Fruit fly (Drosophila melanogaster) whole organism, embryonic: Measurements from ENCODE around the gene CG46313.

Source experiments
- Atf-2 ChIP-seq: fragments of 200-800 bp; sonication (Bioruptor generic); optimal IDR thresholded peaks from 2 replicates; lab custom pipeline; 2016; ENCODE audit warnings: missing biosample characterization, missing genetic modification characterization
- CG10209 ChIP-seq: fragments of 200-800 bp; sonication (Bioruptor generic); optimal IDR thresholded peaks from 3 replicates; lab custom pipeline; 2017; ENCODE audit warnings: missing biosample characterization, mild to moderate bottlenecking, missing genetic modification characterization, missing genetic modification reagents
- CG10366 ChIP-seq: fragments of 200-800 bp; sonication (Bioruptor generic); IDR thresholded peaks from 2 replicates; pipeline ENCODE4 v1.3.6; 2022; ENCODE audit warnings: missing biosample characterization, missing genetic modification characterization
- CG11696 ChIP-seq: fragments of 200-800 bp; sonication (Bioruptor generic); IDR thresholded peaks from 2 replicates; pipeline ENCODE4 v1.3.6; 2022; ENCODE audit warnings: missing biosample characterization, missing genetic modification characterization
- CG11723 ChIP-seq: fragments of 200-800 bp; sonication (Bioruptor generic); optimal IDR thresholded peaks from 2 replicates; lab custom pipeline; 2017; ENCODE audit warnings: missing biosample characterization, mild to moderate bottlenecking, missing genetic modification characterization
- CG12104 ChIP-seq: fragments of 200-800 bp; sonication (Bioruptor generic); optimal IDR thresholded peaks from 3 replicates; lab custom pipeline; 2016; ENCODE audit warnings: missing biosample characterization, missing genetic modification characterization
- CG12299 ChIP-seq: fragments of 200-800 bp; sonication (Bioruptor generic); optimal IDR thresholded peaks from 2 replicates; lab custom pipeline; 2018; ENCODE audit warnings: missing biosample characterization, mild to moderate bottlenecking, missing genetic modification characterization
- CG13775 ChIP-seq: fragments of 200-800 bp; sonication (Bioruptor generic); optimal IDR thresholded peaks from 3 replicates; lab custom pipeline; 2017; ENCODE audit warnings: missing biosample characterization, mild to moderate bottlenecking, missing genetic modification characterization
- CG14860 ChIP-seq: fragments of 200-800 bp; sonication (Bioruptor generic); IDR thresholded peaks from 3 replicates; pipeline ENCODE4 v1.3.6; 2022; ENCODE audit warnings: missing biosample characterization, missing genetic modification characterization; ENCODE audit not compliant: partially characterized antibody
- CG16863 ChIP-seq: fragments of 200-800 bp; sonication (Bioruptor generic); optimal IDR thresholded peaks from 3 replicates; lab custom pipeline; 2016; ENCODE audit warnings: missing biosample characterization, missing genetic modification characterization
- CG18599 ChIP-seq: fragments of 200-800 bp; sonication (Bioruptor generic); optimal IDR thresholded peaks from 3 replicates; lab custom pipeline; 2017; ENCODE audit warnings: missing biosample characterization, missing genetic modification characterization, mild to moderate bottlenecking, moderate library complexity, missing genetic modification reagents
- CG18764 ChIP-seq: fragments of 200-800 bp; sonication (Bioruptor generic); optimal IDR thresholded peaks from 3 replicates; lab custom pipeline; 2016; ENCODE audit warnings: missing biosample characterization, missing genetic modification characterization
- CG3065 ChIP-seq: fragments of 200-800 bp; sonication (Bioruptor generic); optimal IDR thresholded peaks from 2 replicates; lab custom pipeline; 2016; ENCODE audit warnings: missing biosample characterization, missing genetic modification characterization
- CG31388 ChIP-seq: fragments of 200-800 bp; sonication (Bioruptor generic); optimal IDR thresholded peaks from 2 replicates; lab custom pipeline; 2016; ENCODE audit warnings: missing biosample characterization, missing genetic modification characterization
- CG31441 ChIP-seq: fragments of 200-800 bp; sonication (Bioruptor generic); IDR thresholded peaks from 2 replicates; pipeline ENCODE4 v1.3.6; 2022; ENCODE audit warnings: missing biosample characterization, missing genetic modification characterization
- CG3407 ChIP-seq: fragments of 200-800 bp; sonication (Bioruptor generic); optimal IDR thresholded peaks from 2 replicates; lab custom pipeline; 2018; ENCODE audit warnings: missing biosample characterization, mild to moderate bottlenecking, missing genetic modification characterization
- CG34422 ChIP-seq: fragments of 200-800 bp; sonication (Bioruptor generic); IDR thresholded peaks from 3 replicates; pipeline ENCODE4 v1.3.6; 2022; ENCODE audit warnings: missing biosample characterization, missing genetic modification characterization
- CG7745 ChIP-seq: fragments of 200-800 bp; sonication (Bioruptor generic); optimal IDR thresholded peaks from 2 replicates; lab custom pipeline; 2018; ENCODE audit warnings: missing biosample characterization, mild to moderate bottlenecking, missing genetic modification characterization, moderate library complexity
- CG8089 ChIP-seq: fragments of 200-800 bp; sonication (Bioruptor generic); optimal IDR thresholded peaks from 3 replicates; lab custom pipeline; 2016; ENCODE audit warnings: missing biosample characterization, missing genetic modification characterization
- CG8290 ChIP-seq, 3 experiments: fragments of 200-800 bp; sonication (Bioruptor generic); optimal IDR thresholded peaks; 2 replicates each; lab custom pipeline; 2016 to 2019; ENCODE audit warnings: missing biosample characterization in 3 of 3, missing genetic modification characterization in 3 of 3, mild to moderate bottlenecking in 2 of 3, moderate library complexity in 1 of 3
- CG8924 ChIP-seq: fragments of 200-800 bp; optimal IDR thresholded peaks from 3 replicates; lab custom pipeline; 2019; ENCODE audit warnings: missing biosample characterization, mild to moderate bottlenecking, missing genetic modification characterization, moderate library complexity
- Chrac-16 ChIP-seq: fragments of 200-800 bp; sonication (Bioruptor generic); optimal IDR thresholded peaks from 3 replicates; lab custom pipeline; 2016; ENCODE audit warnings: missing biosample characterization, missing genetic modification characterization
- CoRest ChIP-seq: fragments of 200-800 bp; sonication (Bioruptor generic); optimal IDR thresholded peaks from 3 replicates; lab custom pipeline; 2018; ENCODE audit warnings: missing biosample characterization, mild to moderate bottlenecking, missing genetic modification characterization, moderate library complexity
- Dref ChIP-seq: fragments of 200-800 bp; sonication (Bioruptor generic); IDR thresholded peaks from 2 replicates; pipeline ENCODE4 v1.3.6; 2022; ENCODE audit warnings: missing biosample characterization, missing genetic modification characterization
- Drgx ChIP-seq: fragments of 200-800 bp; sonication (Bioruptor generic); IDR thresholded peaks from 2 replicates; pipeline ENCODE4 v1.3.6; 2022; ENCODE audit warnings: missing biosample characterization, missing genetic modification characterization
- HLH4C ChIP-seq: fragments of 200-800 bp; sonication (Bioruptor generic); IDR thresholded peaks from 3 replicates; pipeline ENCODE4 v1.3.6; 2022; ENCODE audit warnings: missing biosample characterization, missing genetic modification characterization; ENCODE audit not compliant: partially characterized antibody
- Kr ChIP-seq: fragments of 200-800 bp; sonication (Bioruptor generic); optimal IDR thresholded peaks from 2 replicates; lab custom pipeline; 2017; ENCODE audit warnings: missing biosample characterization, mild to moderate bottlenecking, missing genetic modification characterization
- Lhr ChIP-seq: fragments of 200-800 bp; sonication (Bioruptor generic); optimal IDR thresholded peaks from 3 replicates; lab custom pipeline; 2017; ENCODE audit warnings: mild to moderate bottlenecking, missing biosample characterization, missing genetic modification reagents, missing genetic modification characterization
- Oaz ChIP-seq: fragments of 200-800 bp; sonication (Bioruptor generic); IDR thresholded peaks from 2 replicates; pipeline ENCODE4 v1.3.6; 2022; ENCODE audit warnings: missing biosample characterization, missing genetic modification characterization
- Opbp ChIP-seq: fragments of 200-800 bp; sonication (Bioruptor generic); IDR thresholded peaks from 3 replicates; pipeline ENCODE4 v1.3.6; 2022; ENCODE audit warnings: missing biosample characterization, missing genetic modification characterization; ENCODE audit not compliant: partially characterized antibody
- ase ChIP-seq: fragments of 200-800 bp; sonication (Bioruptor generic); IDR thresholded peaks from 3 replicates; pipeline ENCODE4 v1.3.6; 2022; ENCODE audit warnings: missing biosample characterization, missing genetic modification characterization
- bsh ChIP-seq, 2 experiments: fragments of 200-800 bp; sonication (Bioruptor generic); optimal IDR thresholded peaks; 2 replicates each; lab custom pipeline; 2017 to 2018; ENCODE audit warnings: mild to moderate bottlenecking in 2 of 2, missing biosample characterization in 2 of 2, missing genetic modification characterization in 2 of 2, moderate library complexity in 1 of 2
- fd3F ChIP-seq: fragments of 200-800 bp; sonication (Bioruptor generic); optimal IDR thresholded peaks from 2 replicates; lab custom pipeline; 2018; ENCODE audit warnings: missing biosample characterization, mild to moderate bottlenecking, missing genetic modification characterization, moderate library complexity
- gfzf ChIP-seq: fragments of 200-800 bp; sonication (Bioruptor generic); optimal IDR thresholded peaks from 2 replicates; lab custom pipeline; 2016; ENCODE audit warnings: missing biosample characterization, mild to moderate bottlenecking, missing genetic modification characterization, moderate library complexity
- gro ChIP-seq: fragments of 200-800 bp; sonication (Bioruptor generic); optimal IDR thresholded peaks from 2 replicates; lab custom pipeline; 2016; ENCODE audit warnings: missing biosample characterization, missing genetic modification characterization
- ham ChIP-seq: fragments of 200-800 bp; sonication (Bioruptor generic); IDR thresholded peaks from 2 replicates; pipeline ENCODE4 v1.3.6; 2022; ENCODE audit warnings: missing biosample characterization, missing genetic modification characterization
- ken ChIP-seq: fragments of 200-800 bp; sonication (Bioruptor generic); IDR thresholded peaks from 3 replicates; pipeline ENCODE4 v1.3.6; 2022; ENCODE audit warnings: missing biosample characterization, missing genetic modification characterization
- knrl ChIP-seq: fragments of 200-800 bp; sonication (Bioruptor generic); IDR thresholded peaks from 3 replicates; pipeline ENCODE4 v1.3.6; 2022; ENCODE audit warnings: missing biosample characterization, missing genetic modification characterization; ENCODE audit not compliant: partially characterized antibody
- lmd ChIP-seq: fragments of 200-800 bp; sonication (Bioruptor generic); IDR thresholded peaks from 2 replicates; pipeline ENCODE4 v1.3.6; 2022; ENCODE audit warnings: missing biosample characterization, missing genetic modification characterization
- nerfin-1 ChIP-seq: fragments of 200-800 bp; sonication (Bioruptor generic); optimal IDR thresholded peaks from 3 replicates; lab custom pipeline; 2019; ENCODE audit warnings: missing biosample characterization, mild to moderate bottlenecking, missing genetic modification characterization, moderate library complexity
- oc ChIP-seq: fragments of 200-800 bp; sonication (Bioruptor generic); optimal IDR thresholded peaks from 2 replicates; lab custom pipeline; 2018; ENCODE audit warnings: missing biosample characterization, mild to moderate bottlenecking, missing genetic modification characterization, moderate library complexity
- otp ChIP-seq: fragments of 200-800 bp; sonication (Bioruptor generic); IDR thresholded peaks from 3 replicates; pipeline ENCODE4, ENCODE4 v1.3.6; 2022; ENCODE audit warnings: missing biosample characterization, missing genetic modification characterization
- pan ChIP-seq, 4 experiments: fragments of >200 bp in 3 of 4; fragments of 200-800 bp in 1 of 4; sonication (Bioruptor generic) in 1 of 4; optimal IDR thresholded peaks in 3 of 4; IDR thresholded peaks in 1 of 4; 2 replicates each; pipeline versions ENCODE4 v1.3.6 to Lab custom; 2017 to 2022; ENCODE audit warnings: missing biosample characterization in 2 of 4, missing genetic modification characterization in 2 of 4, mixed read lengths in 1 of 4
- prd ChIP-seq, 3 experiments: fragments of >200 bp in 2 of 3; fragments of 200-800 bp in 1 of 3; sonication (Bioruptor generic) in 1 of 3; optimal IDR thresholded peaks in 2 of 3; IDR thresholded peaks in 1 of 3; 2 replicates in 2 of 3; 3 replicates in 1 of 3; pipeline versions ENCODE4 v1.3.6 to Lab custom; 2017 to 2022; ENCODE audit warnings: missing biosample characterization in 1 of 3, missing genetic modification characterization in 1 of 3
- pros ChIP-seq: fragments of 200-800 bp; sonication (Bioruptor generic); optimal IDR thresholded peaks from 3 replicates; lab custom pipeline; 2019; ENCODE audit warnings: missing biosample characterization, mild to moderate bottlenecking, missing genetic modification characterization, moderate library complexity
- psq ChIP-seq: fragments of 200-800 bp; sonication (Bioruptor generic); optimal IDR thresholded peaks from 2 replicates; lab custom pipeline; 2017; ENCODE audit warnings: missing biosample characterization, missing genetic modification characterization
- usp ChIP-seq: fragments of >200 bp; optimal IDR thresholded peaks from 2 replicates; lab custom pipeline; 2017; ENCODE audit warnings: missing biosample characterization, missing genetic modification characterization
- wor ChIP-seq: fragments of 200-800 bp; sonication (Bioruptor generic); IDR thresholded peaks from 2 replicates; pipeline ENCODE4 v1.3.6; 2022; ENCODE audit warnings: missing biosample characterization, missing genetic modification characterization

The CG46313 gene

dm6 chr3R:26964452-26965133, 13.7 kb upstream of the CG46313 start, which contains the start of gene Tsp97E (continued):
- TF ChIP-seq prd (optimal IDR thresholded peaks at IDR 0.05; lab: Kevin White, UChicago): no peak
- no peak for TF ChIP-seq prd (GFP tag; IDR thresholded peaks at IDR 0.05; lab: Robert Waterston, UW)
- TF ChIP-seq Oaz (GFP tag; lab: Robert Waterston, UW): no peak
- no peak for TF ChIP-seq Drgx (GFP tag; lab: Robert Waterston, UW)
- TF ChIP-seq CG10366: no peak
- no peak for TF ChIP-seq ken (GFP tag; lab: Robert Waterston, UW)
- TF ChIP-seq ham: no peak
- no peak for TF ChIP-seq CG16863
- 0 out of 3 replicates have a peak, but pooled peaks have one; percentile 32 for TF ChIP-seq Opbp
- TF ChIP-seq Kr (GFP tag; lab: Kevin White, UChicago): no peak
- TF ChIP-seq CG31388 (GFP tag; lab: Kevin White, UChicago): no peak
- no peak for TF ChIP-seq lmd
- no peak for TF ChIP-seq wor (GFP tag; lab: Robert Waterston, UW)
- peak; percentile 46 for TF ChIP-seq CoRest (tag; lab: Kevin White, UChicago)
- TF ChIP-seq psq (GFP tag; lab: Kevin White, UChicago): no peak
- TF ChIP-seq CG34422 (GFP tag; lab: Robert Waterston, UW): no peak
- TF ChIP-seq CG14860 (GFP tag; lab: Robert Waterston, UW): peak; percentile 85
- no peak for TF ChIP-seq fd3F (GFP tag; lab: Kevin White, UChicago)
- TF ChIP-seq CG13775 (GFP tag; lab: Kevin White, UChicago): no peak
- no peak for TF ChIP-seq Atf-2 (GFP tag; lab: Kevin White, UChicago)
- no peak for TF ChIP-seq CG18599 (GFP tag; lab: Kevin White, UChicago)
- no peak for TF ChIP-seq CG3407
- TF ChIP-seq CG12104: no peak
- no peak for TF ChIP-seq CG3065 (GFP tag; lab: Kevin White, UChicago)
- peak; percentile 85 for TF ChIP-seq Dref
- peak; percentile 61 for TF ChIP-seq knrl (GFP tag; lab: Robert Waterston, UW)
- peak; percentile 96 for TF ChIP-seq HLH4C
- TF ChIP-seq CG11696 (GFP tag; lab: Robert Waterston, UW): no peak
- TF ChIP-seq gro (GFP tag; lab: Kevin White, UChicago): peak; percentile 26
- no peak for TF ChIP-seq oc
- TF ChIP-seq usp (GFP tag; lab: Kevin White, UChicago): no peak
- no peak for TF ChIP-seq pros (GFP tag; lab: Kevin White, UChicago)
- no peak for TF ChIP-seq CG8290 (GFP tag; optimal IDR thresholded peaks at IDR 0.05; lab: Kevin White, UChicago)
- TF ChIP-seq CG8290 (tag; optimal IDR thresholded peaks at IDR 0.05; lab: Kevin White, UChicago): peak in 1 of 2 experiments; percentile 5
- TF ChIP-seq pan (optimal IDR thresholded peaks at IDR 0.05; lab: Kevin White, UChicago): no peak
- TF ChIP-seq pan (GFP tag; optimal IDR thresholded peaks at IDR 0.05 in 1 of 2, IDR thresholded peaks at IDR 0.05 in 1 of 2): no peak
- TF ChIP-seq CG12299: no peak
- no peak for TF ChIP-seq CG10209
- TF ChIP-seq bsh (GFP tag; optimal IDR thresholded peaks at IDR 0.05; lab: Kevin White, UChicago): no peak
- no peak for TF ChIP-seq otp (GFP tag; lab: Robert Waterston, UW)
- TF ChIP-seq nerfin-1: no peak
- TF ChIP-seq Chrac-16 (GFP tag; lab: Kevin White, UChicago): no peak
- TF ChIP-seq CG31441 (GFP tag; lab: Robert Waterston, UW): 0 out of 2 replicates have a peak, but pooled peaks have one; percentile 21
- no peak for TF ChIP-seq ase (GFP tag; lab: Robert Waterston, UW)
- no peak for TF ChIP-seq CG11723 (GFP tag; lab: Kevin White, UChicago)
- TF ChIP-seq CG8924 (tag; lab: Kevin White, UChicago): peak; percentile 13
- no peak for TF ChIP-seq CG8089
- TF ChIP-seq gfzf (GFP tag; lab: Kevin White, UChicago): peak; percentile 58
- no peak for TF ChIP-seq Lhr (GFP tag; lab: Kevin White, UChicago)
- no peak for TF ChIP-seq CG7745 (tag; lab: Kevin White, UChicago)
- no peak for TF ChIP-seq CG18764 (GFP tag; lab: Kevin White, UChicago)
